Worm (Caenorhabditis elegans): ENCODE results near the gene lsm-1.

The lsm-1 gene

ce11 chrII:11097154-11097887, 29.4 kb upstream of the lsm-1 start, which contains the start of the genes rpl-36.A and nuo-1:
Gene rpl-36.A (minus strand): TSS chrII:11097204.
Gene nuo-1 (plus strand): TSS chrII:11097837.
- TF ChIP-seq blmp-1 (tag; optimal IDR thresholded peaks at IDR 0.05; ENCODE audit: insufficient read depth) (peak; percentile 94), sma-9 (GFP tag; optimal IDR thresholded peaks at IDR 0.05) (peak; percentile 67), sma-9 (tag; optimal IDR thresholded peaks at IDR 0.05) (no peak), gmeb-1 (tag; optimal IDR thresholded peaks at IDR 0.05) (peak; percentile 83), ZK546.5 (tag; optimal IDR thresholded peaks at IDR 0.05) (peak; percentile 33), nhr-77 (tag; optimal IDR thresholded peaks at IDR 0.05) (no peak), skn-1 (tag; optimal IDR thresholded peaks at IDR 0.05) (no peak), F13H6.1 (tag; optimal IDR thresholded peaks at IDR 0.05) (peak; percentile 64), egl-27 (tag; optimal IDR thresholded peaks at IDR 0.05) (no peak), elt-3 (tag; optimal IDR thresholded peaks at IDR 0.05) (no peak), fos-1 (tag; optimal IDR thresholded peaks at IDR 0.05) (peak; percentile 73), nhr-25 (tag; optimal IDR thresholded peaks at IDR 0.05) (peak; percentile 86), nhr-10 (tag; optimal IDR thresholded peaks at IDR 0.05) (no peak), mab-5 (tag; optimal IDR thresholded peaks at IDR 0.05) (peak; percentile 30), unc-55 (GFP tag; optimal IDR thresholded peaks at IDR 0.05) (peak; percentile 97), peb-1 (tag; optimal IDR thresholded peaks at IDR 0.05) (no peak), sem-4 (tag; optimal IDR thresholded peaks at IDR 0.05) (peak; percentile 12), unc-62 (GFP tag; optimal IDR thresholded peaks at IDR 0.05) (no peak), sma-3 (GFP tag; optimal IDR thresholded peaks at IDR 0.05) (peak; percentile 80), elt-1 (tag; optimal IDR thresholded peaks at IDR 0.05) (no peak), nhr-129 (tag; optimal IDR thresholded peaks at IDR 0.05) (peak; percentile 90), zag-1 (tag; optimal IDR thresholded peaks at IDR 0.05) (peak; percentile 66), aly-2 (tag; optimal IDR thresholded peaks at IDR 0.05) (no peak), nhr-6 (tag; optimal IDR thresholded peaks at IDR 0.05) (no peak), mbf-1 (tag; optimal IDR thresholded peaks at IDR 0.05) (no peak), nhr-23 (tag; optimal IDR thresholded peaks at IDR 0.05) (no peak), ztf-11 (tag; optimal IDR thresholded peaks at IDR 0.05) (no peak), R02D3.7 (tag; optimal IDR thresholded peaks at IDR 0.05) (no peak), crh-2 (tag; optimal IDR thresholded peaks at IDR 0.05) (peak; percentile 89), Y55F3AM.14 (GFP tag; optimal IDR thresholded peaks at IDR 0.05) (no peak), ceh-82 (tag; optimal IDR thresholded peaks at IDR 0.05) (no peak), dmd-4 (tag; optimal IDR thresholded peaks at IDR 0.05) (no peak), ceh-16 (tag; optimal IDR thresholded peaks at IDR 0.05) (no peak), alr-1 (tag; optimal IDR thresholded peaks at IDR 0.05) (no peak), lsy-2 (tag; optimal IDR thresholded peaks at IDR 0.05) (peak; percentile 92 to 99), lin-11 (tag; optimal IDR thresholded peaks at IDR 0.05) (peak; percentile 88), lin-13 (GFP tag; optimal IDR thresholded peaks at IDR 0.05) (peak; percentile 83), mdl-1 (tag; optimal IDR thresholded peaks at IDR 0.05) (peak in 1 of 2 experiments; percentile 13), ztf-4 (tag; optimal IDR thresholded peaks at IDR 0.05) (peak; percentile 54), nhr-21 (tag; optimal IDR thresholded peaks at IDR 0.05) (peak; percentile 83), ztf-1 (GFP tag; conservative IDR thresholded peaks at IDR 0.05) (no peak), unc-39 (tag; optimal IDR thresholded peaks at IDR 0.05) (no peak), lin-39 (tag; optimal IDR thresholded peaks at IDR 0.05) (no peak), nhr-237 (tag; optimal IDR thresholded peaks at IDR 0.05) (no peak), ama-1 (optimal IDR thresholded peaks at IDR 0.05) (peak; percentile 43), nhr-11 (tag; optimal IDR thresholded peaks at IDR 0.05) (no peak), snpc-4 (tag; optimal IDR thresholded peaks at IDR 0.05) (peak; percentile 76), nhr-12 (tag; optimal IDR thresholded peaks at IDR 0.05) (no peak), C34F6.9 (tag; optimal IDR thresholded peaks at IDR 0.05) (peak; percentile 94)
